Fruit fly (Drosophila melanogaster) whole organism, wandering third instar larva: ENCODE measurements around the gene bai.

Source experiments
- CG32264 ChIP-seq: fragments of 200-800 bp; sonication (Bioruptor generic); optimal IDR thresholded peaks from 2 replicates; lab custom pipeline; 2016; ENCODE audit warnings: missing biosample characterization, missing genetic modification characterization
- Hnf4 ChIP-seq: fragments of 200-800 bp; sonication (Bioruptor generic); optimal IDR thresholded peaks from 2 replicates; lab custom pipeline; 2016; ENCODE audit warnings: missing biosample characterization, mild to moderate bottlenecking, missing genetic modification characterization
- N ChIP-seq: fragments of >200 bp; optimal IDR thresholded peaks from 2 replicates; lab custom pipeline; 2018; ENCODE audit warnings: missing biosample characterization, missing external identifiers, missing genetic modification characterization
- dl ChIP-seq, 2 experiments: fragments of 175-275, 200-275 bp in 1 of 2; fragments of 200-275 bp in 1 of 2; sonication (Bioruptor generic); optimal IDR thresholded peaks; lab custom pipeline; 2018; ENCODE audit warnings: mild to moderate bottlenecking in 2 of 2, missing biosample characterization in 2 of 2, missing genetic modification characterization in 2 of 2, moderate library complexity in 2 of 2; ENCODE audit not compliant: partially characterized antibody in 2 of 2, insufficient read depth in 1 of 2
- dmrt93B ChIP-seq: fragments of 200-800 bp; sonication (Bioruptor generic); optimal IDR thresholded peaks from 2 replicates; lab custom pipeline; 2018; ENCODE audit warnings: missing biosample characterization, mild to moderate bottlenecking, missing genetic modification characterization
- foxo ChIP-seq, 2 experiments: fragments of 200-800 bp; sonication (Bioruptor generic); optimal IDR thresholded peaks; 2 replicates in 1 of 2; 3 replicates in 1 of 2; lab custom pipeline; 2016 to 2017; ENCODE audit warnings: missing biosample characterization in 2 of 2, missing genetic modification characterization in 2 of 2
- h ChIP-seq: fragments of 200-800 bp; sonication (Bioruptor generic); optimal IDR thresholded peaks from 3 replicates; lab custom pipeline; 2016; ENCODE audit warnings: missing biosample characterization, mild to moderate bottlenecking, missing genetic modification characterization
- lola ChIP-seq: fragments of >200 bp; optimal IDR thresholded peaks from 2 replicates; lab custom pipeline; 2017; ENCODE audit warnings: missing biosample characterization, missing genetic modification characterization
- psq ChIP-seq: fragments of 200-800 bp; sonication (Bioruptor generic); optimal IDR thresholded peaks from 3 replicates; lab custom pipeline; 2017; ENCODE audit warnings: missing biosample characterization, mild to moderate bottlenecking, missing genetic modification characterization, moderate library complexity

DNA sequence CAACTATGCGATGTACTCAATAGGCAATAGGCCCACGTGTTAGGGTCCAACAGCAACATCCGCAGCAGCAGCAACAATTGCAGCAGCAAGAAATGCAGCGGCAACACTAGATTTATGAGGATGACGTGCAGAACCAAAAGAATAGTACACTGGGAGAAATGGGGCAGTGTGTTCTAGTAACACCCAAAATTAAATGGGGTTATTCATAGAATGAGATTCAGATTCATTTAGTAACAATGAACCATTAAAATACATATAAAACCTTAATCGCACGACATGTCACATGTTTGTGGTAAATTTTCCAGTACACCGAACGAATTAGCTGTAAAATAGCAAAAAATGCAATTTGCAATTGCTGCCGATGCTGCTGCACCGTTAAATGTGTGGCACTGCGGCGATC, 41.9 kb upstream of the bai start:
- TF ChIP-seq N (GFP tag; lab: Kevin White, UChicago) (no peak), CG32264 (GFP tag; lab: Kevin White, UChicago) (no peak), foxo (GFP tag; optimal IDR thresholded peaks at IDR 0.05; lab: Kevin White, UChicago) (no peak), dmrt93B (GFP tag; lab: Kevin White, UChicago) (no peak), h (no peak), psq (GFP tag; lab: Kevin White, UChicago) (no peak), lola (GFP tag; lab: Kevin White, UChicago) (no peak), dl (GFP tag; optimal IDR thresholded peaks at IDR 0.05; lab: Kevin White, UChicago; ENCODE audit: insufficient read depth in 1 of 2, partially characterized antibody in 2 of 2) (no peak), Hnf4 (GFP tag; lab: Kevin White, UChicago) (no peak)
